Fruit fly (Drosophila melanogaster): ENCODE results near the gene CG46320.

Gene CG46320

DNA sequence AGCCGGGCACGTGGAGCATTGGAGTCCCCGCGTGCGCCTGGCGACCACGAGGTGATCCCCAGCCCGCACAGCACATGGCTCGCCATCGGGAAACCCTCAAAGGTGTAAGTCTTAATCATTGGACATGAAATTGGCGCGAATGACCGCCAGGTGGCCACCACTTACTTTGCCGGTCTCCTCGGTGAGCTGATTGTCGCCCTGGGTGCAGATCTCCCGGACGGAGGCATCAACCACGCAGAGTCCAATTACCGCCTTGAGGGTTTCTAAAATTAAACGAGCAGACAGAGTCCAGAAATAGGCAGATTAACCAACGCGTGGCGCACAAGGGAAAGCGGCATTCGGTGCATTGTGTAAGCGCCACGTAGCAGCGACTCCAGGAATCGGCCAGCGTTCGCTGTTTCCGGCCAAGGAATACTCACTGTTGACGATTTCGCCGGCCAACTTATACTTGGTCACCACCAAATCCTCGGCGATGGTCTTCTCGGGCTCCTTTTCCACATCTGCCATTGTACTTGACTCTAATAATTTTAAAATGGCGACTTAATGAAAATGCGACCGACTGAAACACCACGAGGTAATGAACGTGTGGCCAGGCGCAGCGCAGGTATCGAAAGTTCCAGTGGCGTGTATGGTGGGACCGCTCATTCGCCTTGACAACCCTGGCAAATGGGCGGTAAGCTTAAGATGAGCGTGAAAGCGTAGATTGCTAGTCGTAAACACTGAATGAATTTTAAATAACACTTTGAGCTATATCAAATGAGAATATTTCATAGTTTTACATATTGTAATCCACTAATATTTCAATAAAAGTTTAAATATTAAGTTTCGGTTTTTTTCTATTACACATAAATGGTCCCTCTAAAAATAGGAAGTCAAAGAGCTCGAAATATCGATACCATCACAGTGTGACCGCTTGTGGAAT, 101.3 kb downstream of the CG46320 start, which contains the start of gene CG10576 (continued):
- TF ChIP-seq CG10462 (GFP tag; optimal IDR thresholded peaks at IDR 0.05) (no peak), dati (GFP tag; IDR thresholded peaks at IDR 0.05) (no peak), CG8290 (GFP tag; optimal IDR thresholded peaks at IDR 0.05) (no peak), CG8290 (tag; optimal IDR thresholded peaks at IDR 0.05) (no peak), lmd (GFP tag; IDR thresholded peaks at IDR 0.05) (no peak), Jarid2 (GFP tag; optimal IDR thresholded peaks at IDR 0.05) (no peak), CG10565 (GFP tag; optimal IDR thresholded peaks at IDR 0.05) (no peak), CG3163 (GFP tag; optimal IDR thresholded peaks at IDR 0.05) (no peak), CG32767 (GFP tag; IDR thresholded peaks at IDR 0.05) (no peak), zen (tag; optimal IDR thresholded peaks at IDR 0.05) (no peak), CG6813 (GFP tag; optimal IDR thresholded peaks at IDR 0.05) (no peak), otp (GFP tag; IDR thresholded peaks at IDR 0.05) (no peak), Rx (GFP tag; IDR thresholded peaks at IDR 0.05) (no peak), fu2 (GFP tag; optimal IDR thresholded peaks at IDR 0.05) (no peak), CG15696 (tag; optimal IDR thresholded peaks at IDR 0.05) (no peak), Ada2b (GFP tag; IDR thresholded peaks at IDR 0.05) (no peak), maf-S (GFP tag; optimal IDR thresholded peaks at IDR 0.05) (no peak), kay (GFP tag; optimal IDR thresholded peaks at IDR 0.05) (no peak), Oli (tag; optimal IDR thresholded peaks at IDR 0.05) (no peak), Med (GFP tag) (peak; percentile 86), ssp (GFP tag; IDR thresholded peaks at IDR 0.05) (no peak), NK7.1 (GFP tag; optimal IDR thresholded peaks at IDR 0.05) (no peak), Hr3 (GFP tag; optimal IDR thresholded peaks at IDR 0.05) (no peak), CG13296 (GFP tag; optimal IDR thresholded peaks at IDR 0.05) (no peak), Atf-2 (GFP tag; optimal IDR thresholded peaks at IDR 0.05) (no peak), Dip3 (GFP tag; optimal IDR thresholded peaks at IDR 0.05) (no peak), dan (GFP tag; IDR thresholded peaks at IDR 0.05) (no peak), CG30431 (GFP tag; optimal IDR thresholded peaks at IDR 0.05) (no peak), pros (GFP tag; optimal IDR thresholded peaks at IDR 0.05) (no peak), H2.0 (GFP tag; IDR thresholded peaks at IDR 0.05) (no peak), CG3407 (GFP tag; optimal IDR thresholded peaks at IDR 0.05) (no peak), MESR4 (GFP tag; optimal IDR thresholded peaks at IDR 0.05) (peak; percentile 95), YL-1 (GFP tag; optimal IDR thresholded peaks at IDR 0.05) (peak; percentile 96), esg (GFP tag; conservative IDR thresholded peaks at IDR 0.05) (no peak), CG3281 (GFP tag; optimal IDR thresholded peaks at IDR 0.05) (no peak), tup (GFP tag; optimal IDR thresholded peaks at IDR 0.05) (no peak), sna (GFP tag; IDR thresholded peaks at IDR 0.05; ENCODE audit: partially characterized antibody) (0 out of 2 replicates have a peak, but pooled peaks have one; percentile 45), CG6854 (GFP tag; optimal IDR thresholded peaks at IDR 0.05) (peak; percentile 7), CG15011 (GFP tag; optimal IDR thresholded peaks at IDR 0.05) (no peak), slou (GFP tag; optimal IDR thresholded peaks at IDR 0.05) (no peak), CG4854 (GFP tag; optimal IDR thresholded peaks at IDR 0.05) (no peak), sqz (GFP tag; optimal IDR thresholded peaks at IDR 0.05) (no peak), Sry-δ (GFP tag; optimal IDR thresholded peaks at IDR 0.05) (peak; percentile 68), CG2129 (GFP tag; IDR thresholded peaks at IDR 0.05; ENCODE audit: partially characterized antibody) (no peak), CG11695 (GFP tag; IDR thresholded peaks at IDR 0.05) (no peak), CG7556 (GFP tag; optimal IDR thresholded peaks at IDR 0.05) (no peak), Nf-YC (tag; optimal IDR thresholded peaks at IDR 0.05) (no peak), az2 (GFP tag; optimal IDR thresholded peaks at IDR 0.05) (no peak), NFAT (GFP tag; IDR thresholded peaks at IDR 0.05) (no peak), ase (GFP tag; IDR thresholded peaks at IDR 0.05) (no peak), CG10654 (GFP tag; optimal IDR thresholded peaks at IDR 0.05) (no peak)
